Worm (Caenorhabditis elegans) whole organism, L1 larva: ENCODE results near the gene uncp-18.

Experiments used
- egl-27 ChIP-seq, 2 experiments: fragments of 150-350 bp in 1 of 2; sonication (generic microtip); optimal IDR thresholded peaks; 3 replicates each; lab custom pipeline; 2017 to 2018; ENCODE audit warnings: missing biosample characterization in 2 of 2, missing genetic modification characterization in 2 of 2, missing genetic modification reagents in 2 of 2
- fkh-10 ChIP-seq: sonication (generic microtip); optimal IDR thresholded peaks from 2 replicates; lab custom pipeline; 2017; ENCODE audit warnings: missing biosample characterization, missing genetic modification reagents, missing genetic modification characterization
- irx-1 ChIP-seq: sonication (generic microtip); optimal IDR thresholded peaks from 2 replicates; lab custom pipeline; 2016; ENCODE audit warnings: missing genetic modification characterization, missing compliant biosample characterization
- lin-13 ChIP-seq: fragments of 150-350 bp; optimal IDR thresholded peaks from 2 replicates; lab custom pipeline; 2014; ENCODE audit warnings: missing biosample characterization, missing genetic modification reagents, missing genetic modification characterization
- nhr-12 ChIP-seq: sonication (generic microtip); optimal IDR thresholded peaks from 2 replicates; lab custom pipeline; 2017; ENCODE audit warnings: missing biosample characterization, missing genetic modification characterization
- unc-62 ChIP-seq: fragments of 150-350 bp; optimal IDR thresholded peaks from 2 replicates; lab custom pipeline; 2014; ENCODE audit warnings: missing biosample characterization, missing genetic modification reagents, missing genetic modification characterization

- no peak for TF ChIP-seq lin-13 (GFP tag; lab: Kevin White, UChicago)
- no peak for TF ChIP-seq egl-27 (tag; optimal IDR thresholded peaks at IDR 0.05; lab: Kevin White, UChicago)
- TF ChIP-seq unc-62 (GFP tag; lab: Kevin White, UChicago), result no peak
- TF ChIP-seq fkh-10 (GFP tag; lab: Kevin White, UChicago), result no peak
- no peak for TF ChIP-seq nhr-12
- TF ChIP-seq irx-1 (tag; lab: Kevin White, UChicago), result no peak
Observed at ce11 chrIV:426597-426996, 36.2 kb downstream of the uncp-18 start.
